Worm (Caenorhabditis elegans) whole organism, young adult: ENCODE data around the gene F47C12.8.
A peak's percentile ranks its signal among the peaks of the same experiment; 100 is the strongest.

Experiments
- C06A6.2 ChIP-seq: fragments of 200-800 bp; sonication (Bioruptor generic); conservative IDR thresholded peaks from 2 replicates; pipeline ENCODE4 v1.3.6; 2022; ENCODE audit warnings: missing genetic modification characterization, missing compliant biosample characterization
- D2030.7 ChIP-seq: fragments of 200-800 bp; sonication (Bioruptor generic); IDR thresholded peaks from 2 replicates; pipeline ENCODE4 v1.3.6; 2022; ENCODE audit warnings: missing genetic modification reagents, missing genetic modification characterization, missing compliant biosample characterization
- F22D6.2 ChIP-seq: sonication (generic microtip); optimal IDR thresholded peaks from 2 replicates; lab custom pipeline; 2016; ENCODE audit warnings: mild to moderate bottlenecking, missing genetic modification characterization, missing compliant biosample characterization
- F33H1.4 ChIP-seq: fragments of 200-800 bp; sonication (Bioruptor generic); IDR thresholded peaks from 2 replicates; pipeline ENCODE4 v1.3.6; 2022; ENCODE audit warnings: missing genetic modification reagents, missing genetic modification characterization, missing compliant biosample characterization
- F39B2.1 ChIP-seq: fragments of 200-800 bp; sonication (Bioruptor generic); IDR thresholded peaks from 2 replicates; pipeline ENCODE4 v1.3.6; 2022; ENCODE audit warnings: missing genetic modification reagents, missing genetic modification characterization, missing compliant biosample characterization
- F55B11.4 ChIP-seq: sonication (generic microtip); optimal IDR thresholded peaks from 2 replicates; lab custom pipeline; 2016; ENCODE audit warnings: missing compliant biosample characterization, missing genetic modification characterization, borderline replicate concordance; ENCODE audit not compliant: insufficient read depth
- F57A8.1 ChIP-seq: fragments of 200-800 bp; sonication (Bioruptor generic); optimal IDR thresholded peaks from 2 replicates; lab custom pipeline; 2018; ENCODE audit warnings: mild to moderate bottlenecking, missing genetic modification characterization, moderate library complexity, missing compliant biosample characterization
- K11D2.4 ChIP-seq: fragments of 200-800 bp; sonication (Bioruptor generic); IDR thresholded peaks from 2 replicates; pipeline ENCODE4 v1.3.6; 2022; ENCODE audit warnings: missing genetic modification reagents, missing genetic modification characterization, missing compliant biosample characterization
- Y53G8AR.9 ChIP-seq: fragments of 200-800 bp; sonication (Bioruptor generic); conservative IDR thresholded peaks from 2 replicates; pipeline ENCODE4 v1.3.6; 2022; ENCODE audit warnings: missing genetic modification reagents, missing genetic modification characterization, missing compliant biosample characterization
- Y79H2A.3 ChIP-seq: fragments of 200-800 bp; sonication (Bioruptor generic); conservative IDR thresholded peaks from 2 replicates; pipeline ENCODE4 v1.3.6; 2022; ENCODE audit warnings: missing genetic modification reagents, missing genetic modification characterization, missing compliant biosample characterization
- aptf-2 ChIP-seq: fragments of 200-800 bp; sonication (Bioruptor generic); conservative IDR thresholded peaks from 2 replicates; pipeline ENCODE4 v1.3.6; 2022; ENCODE audit warnings: missing genetic modification reagents, missing genetic modification characterization, missing compliant biosample characterization
- attf-6 ChIP-seq: fragments of 200-800 bp; sonication (Bioruptor generic); IDR thresholded peaks from 2 replicates; pipeline ENCODE4 v1.3.6; 2022; ENCODE audit warnings: missing genetic modification reagents, missing genetic modification characterization, missing compliant biosample characterization
- bed-1 ChIP-seq: fragments of 200-800 bp; sonication (Bioruptor generic); IDR thresholded peaks from 2 replicates; pipeline ENCODE4 v1.3.6; 2022; ENCODE audit warnings: missing genetic modification reagents, missing genetic modification characterization, missing compliant biosample characterization
- ceh-40 ChIP-seq: fragments of 200-800 bp; sonication (Bioruptor generic); IDR thresholded peaks from 2 replicates; pipeline ENCODE4 v1.3.6; 2022; ENCODE audit warnings: missing genetic modification characterization, missing compliant biosample characterization
- chd-7 ChIP-seq: sonication (generic microtip); optimal IDR thresholded peaks from 2 replicates; lab custom pipeline; 2016; ENCODE audit warnings: mild to moderate bottlenecking, missing genetic modification characterization, moderate library complexity, missing compliant biosample characterization
- dpff-1 ChIP-seq: sonication (generic microtip); optimal IDR thresholded peaks from 2 replicates; lab custom pipeline; 2017; ENCODE audit warnings: mild to moderate bottlenecking, missing genetic modification characterization, missing compliant biosample characterization
- dpl-1 ChIP-seq: fragments of 150-350 bp; optimal IDR thresholded peaks from 2 replicates; lab custom pipeline; 2014; ENCODE audit warnings: missing biosample characterization, missing genetic modification reagents, missing genetic modification characterization
- efl-1 ChIP-seq: fragments of 150-350 bp; optimal IDR thresholded peaks from 2 replicates; lab custom pipeline; 2014; ENCODE audit warnings: missing biosample characterization, missing genetic modification reagents, missing genetic modification characterization
- egrh-3 ChIP-seq: fragments of 200-800 bp; sonication (Bioruptor generic); IDR thresholded peaks from 2 replicates; pipeline ENCODE4 v1.3.6; 2022; ENCODE audit warnings: missing genetic modification reagents, missing genetic modification characterization, missing compliant biosample characterization
- fkh-3 ChIP-seq: sonication (generic microtip); optimal IDR thresholded peaks from 2 replicates; lab custom pipeline; 2016; ENCODE audit warnings: mild to moderate bottlenecking, missing genetic modification characterization, missing compliant biosample characterization
- him-1 ChIP-seq: sonication (generic microtip); optimal IDR thresholded peaks from 2 replicates; lab custom pipeline; 2016; ENCODE audit warnings: missing genotype, missing genetic modification reagents, missing genetic modification characterization, missing compliant biosample characterization
- hlh-26 ChIP-seq: fragments of 200-800 bp; sonication (Bioruptor generic); conservative IDR thresholded peaks from 2 replicates; pipeline ENCODE4 v1.3.6; 2022; ENCODE audit warnings: missing genetic modification reagents, missing genetic modification characterization, missing compliant biosample characterization
- hmg-1.2 ChIP-seq: fragments of 200-800 bp; sonication (Bioruptor generic); IDR thresholded peaks from 2 replicates; pipeline ENCODE4 v1.3.6; 2022; ENCODE audit warnings: missing genetic modification reagents, missing genetic modification characterization, missing compliant biosample characterization
- hsf-1 ChIP-seq: fragments of 200-800 bp; sonication (Bioruptor generic); IDR thresholded peaks from 2 replicates; pipeline ENCODE4 v1.3.6; 2022; ENCODE audit warnings: missing genetic modification reagents, missing genetic modification characterization, missing compliant biosample characterization
- lin-26 ChIP-seq: fragments of 200-800 bp; sonication (Bioruptor generic); IDR thresholded peaks from 2 replicates; pipeline ENCODE4 v1.3.6; 2022; ENCODE audit warnings: missing genetic modification reagents, missing genetic modification characterization, missing compliant biosample characterization
- lin-40 ChIP-seq: sonication (generic microtip); optimal IDR thresholded peaks from 2 replicates; lab custom pipeline; 2016; ENCODE audit warnings: missing genetic modification characterization, mild to moderate bottlenecking, missing compliant biosample characterization, missing genotype, missing genetic modification reagents
- lin-54 ChIP-seq: fragments of 200-800 bp; sonication (Bioruptor generic); optimal IDR thresholded peaks from 2 replicates; lab custom pipeline; 2018; ENCODE audit warnings: mild to moderate bottlenecking, missing genetic modification characterization, missing compliant biosample characterization
- madf-10 ChIP-seq: sonication (generic microtip); optimal IDR thresholded peaks from 2 replicates; lab custom pipeline; 2016; ENCODE audit warnings: mild to moderate bottlenecking, missing genetic modification characterization, missing compliant biosample characterization
- mel-28 ChIP-seq: sonication (generic microtip); optimal IDR thresholded peaks from 2 replicates; lab custom pipeline; 2016; ENCODE audit warnings: borderline replicate concordance, mild to moderate bottlenecking, missing genetic modification characterization, missing compliant biosample characterization
- mxl-1 ChIP-seq: sonication (generic microtip); optimal IDR thresholded peaks from 2 replicates; lab custom pipeline; 2016; ENCODE audit warnings: missing genetic modification characterization, missing compliant biosample characterization
- nhr-80 ChIP-seq: sonication (generic microtip); optimal IDR thresholded peaks from 2 replicates; lab custom pipeline; 2016; ENCODE audit warnings: missing genetic modification characterization, missing compliant biosample characterization
- pha-4 ChIP-seq: fragments of 150-350 bp; sonication (generic microtip); optimal IDR thresholded peaks from 2 replicates; lab custom pipeline; 2014; ENCODE audit warnings: missing biosample characterization, missing genetic modification reagents, missing genetic modification characterization
- repo-1 ChIP-seq: sonication (generic microtip); optimal IDR thresholded peaks from 2 replicates; lab custom pipeline; 2017; ENCODE audit warnings: mild to moderate bottlenecking, missing genetic modification characterization, missing compliant biosample characterization
- sea-2 ChIP-seq: fragments of 200-800 bp; sonication (Bioruptor generic); IDR thresholded peaks from 2 replicates; pipeline ENCODE4 v1.3.6; 2022; ENCODE audit warnings: missing genetic modification characterization, missing compliant biosample characterization
- snpc-1.3 ChIP-seq: sonication (generic microtip); optimal IDR thresholded peaks from 2 replicates; lab custom pipeline; 2017; ENCODE audit warnings: missing genetic modification characterization, mild to moderate bottlenecking, missing compliant biosample characterization, antibody characterized with exemption, moderate library complexity, missing genotype, missing genetic modification reagents; ENCODE audit not compliant: insufficient read depth
- somi-1 ChIP-seq: fragments of 200-800 bp; sonication (Bioruptor generic); optimal IDR thresholded peaks from 2 replicates; lab custom pipeline; 2018; ENCODE audit warnings: mild to moderate bottlenecking, missing genetic modification characterization, missing compliant biosample characterization
- tbx-9 ChIP-seq: sonication (generic microtip); optimal IDR thresholded peaks from 2 replicates; lab custom pipeline; 2016; ENCODE audit warnings: borderline replicate concordance, missing genetic modification characterization, inconsistent platforms, missing compliant biosample characterization
- ztf-22 ChIP-seq: fragments of 200-800 bp; sonication (Bioruptor generic); optimal IDR thresholded peaks from 2 replicates; lab custom pipeline; 2018; ENCODE audit warnings: mild to moderate bottlenecking, missing genetic modification characterization, moderate library complexity, missing compliant biosample characterization
- ztf-28 ChIP-seq: fragments of 200-800 bp; sonication (Bioruptor generic); IDR thresholded peaks from 2 replicates; pipeline ENCODE4 v1.3.6; 2022; ENCODE audit warnings: missing genetic modification reagents, missing genetic modification characterization, missing compliant biosample characterization
- ztf-6 ChIP-seq: fragments of 200-800 bp; sonication (Bioruptor generic); IDR thresholded peaks from 2 replicates; pipeline ENCODE4 v1.3.6; 2022; ENCODE audit warnings: missing genetic modification reagents, missing genetic modification characterization, missing compliant biosample characterization

Gene F47C12.8

DNA sequence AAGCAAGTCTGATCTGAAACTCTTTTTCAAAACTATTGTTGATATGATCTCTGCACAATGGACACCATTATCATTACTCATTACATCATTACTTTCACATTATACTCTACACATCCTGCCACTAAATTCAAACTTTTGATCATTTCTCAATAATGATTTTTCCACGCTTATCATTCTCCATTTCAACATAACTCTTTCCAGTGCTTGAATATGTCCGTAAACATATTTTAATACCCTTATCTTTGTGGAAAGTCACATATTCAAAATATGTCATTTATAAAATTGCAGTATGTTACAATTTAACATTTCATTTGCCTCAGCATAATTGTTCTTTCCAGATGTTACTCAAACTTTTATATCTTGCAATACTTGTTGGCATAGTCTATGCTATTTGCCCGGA, 38.0 kb downstream of the F47C12.8 start, which contains the start of gene clec-75:
Gene clec-75, plus strand, starts transcription at position 339 of the 400 bp plus-strand sequence.
- peak; percentile 36 for TF ChIP-seq nhr-80
- TF ChIP-seq F33H1.4, result no peak
- no peak for TF ChIP-seq ztf-28
- TF ChIP-seq aptf-2 (GFP tag; lab: Robert Waterston, UW), result no peak
- no peak for TF ChIP-seq lin-26 (GFP tag; lab: Robert Waterston, UW)

DNA sequence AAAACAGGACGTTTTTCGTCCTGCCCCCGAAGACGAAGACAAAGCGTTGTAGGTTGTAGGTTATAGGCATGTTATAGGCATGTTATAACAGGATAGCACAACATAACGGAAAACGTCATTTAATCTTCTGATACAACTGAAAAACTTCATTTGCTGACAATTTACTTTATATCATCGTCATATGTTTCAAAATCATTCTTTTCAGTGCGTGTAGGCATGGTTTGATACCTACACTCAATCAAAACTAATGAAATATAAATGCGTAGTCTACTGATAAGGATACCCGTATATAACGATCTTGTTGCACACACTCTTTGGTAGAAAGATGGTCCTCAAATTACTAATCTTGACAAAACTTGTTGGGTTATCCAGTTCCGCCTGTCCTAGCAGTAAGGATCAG, 41.7 kb downstream of the F47C12.8 start, which contains the start of gene clec-74:
Gene clec-74, plus strand, starts transcription at position 301 of the 400 bp plus-strand sequence.
- TF ChIP-seq F55B11.4 (tag; lab: Kevin White, UChicago) (no peak), sea-2 (GFP tag; lab: Robert Waterston, UW) (no peak), hmg-1.2 (GFP tag; lab: Robert Waterston, UW) (no peak), F57A8.1 (GFP tag; lab: Kevin White, UChicago) (no peak), lin-54 (GFP tag; lab: Kevin White, UChicago) (no peak), ztf-6 (GFP tag; lab: Robert Waterston, UW) (no peak), somi-1 (GFP tag; lab: Kevin White, UChicago) (no peak), attf-6 (GFP tag; lab: Robert Waterston, UW) (no peak), Y53G8AR.9 (no peak), mel-28 (tag; lab: Kevin White, UChicago) (no peak), dpff-1 (no peak), egrh-3 (GFP tag; lab: Robert Waterston, UW) (no peak), chd-7 (tag; lab: Kevin White, UChicago) (no peak), K11D2.4 (GFP tag; lab: Robert Waterston, UW) (no peak), F39B2.1 (GFP tag; lab: Robert Waterston, UW) (no peak), him-1 (tag; lab: Kevin White, UChicago) (no peak), mxl-1 (no peak), ceh-40 (no peak)

DNA sequence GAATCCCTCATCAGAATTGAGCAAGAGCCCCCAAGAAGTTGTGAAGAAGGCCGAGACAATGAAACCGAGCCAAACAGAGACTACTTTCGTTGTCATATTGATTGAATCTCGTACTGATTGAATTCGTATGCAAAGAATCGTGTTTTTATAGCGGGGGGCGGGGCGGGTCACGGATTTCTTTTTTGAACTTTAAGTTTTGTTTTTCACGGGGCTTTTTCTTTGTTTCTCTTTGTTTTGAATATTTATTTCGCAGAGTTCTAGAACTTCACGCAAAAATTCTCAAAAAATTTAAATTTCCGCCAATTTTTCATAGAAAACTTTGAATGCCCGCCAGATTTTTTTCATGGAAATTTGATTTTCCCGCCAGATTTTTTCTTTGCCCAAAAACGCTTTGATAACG, 42.3 kb downstream of the F47C12.8 start, which contains the start of gene clec-73:
Gene clec-73, minus strand, starts transcription at position 101 of the 400 bp plus-strand sequence.
- no peak for TF ChIP-seq hsf-1 (GFP tag; lab: Robert Waterston, UW)
- no peak for TF ChIP-seq ztf-22
- no peak for TF ChIP-seq tbx-9 (tag; lab: Kevin White, UChicago)
- TF ChIP-seq hlh-26 (GFP tag; lab: Robert Waterston, UW), result no peak
- no peak for TF ChIP-seq F55B11.4 (tag; lab: Kevin White, UChicago)
- no peak for TF ChIP-seq Y79H2A.3 (GFP tag; lab: Robert Waterston, UW)
- TF ChIP-seq snpc-1.3 (tag; lab: Kevin White, UChicago), result no peak
- TF ChIP-seq bed-1 (GFP tag; lab: Robert Waterston, UW), result no peak
- TF ChIP-seq fkh-3 (tag; lab: Kevin White, UChicago), result no peak
- TF ChIP-seq dpl-1 (GFP tag; lab: Kevin White, UChicago), result no peak
- TF ChIP-seq efl-1 (GFP tag; lab: Kevin White, UChicago), result no peak
- TF ChIP-seq lin-40, result no peak
- TF ChIP-seq repo-1 (tag; lab: Kevin White, UChicago), result no peak
- TF ChIP-seq madf-10, result no peak
- no peak for TF ChIP-seq F22D6.2 (tag; lab: Kevin White, UChicago)
- no peak for TF ChIP-seq ceh-40
- TF ChIP-seq D2030.7 (GFP tag; lab: Robert Waterston, UW), result no peak
- TF ChIP-seq C06A6.2 (GFP tag; lab: Robert Waterston, UW), result no peak
- TF ChIP-seq pha-4 (tag; lab: Kevin White, UChicago), result no peak
- TF ChIP-seq nhr-80, result no peak
